Worm (Caenorhabditis elegans): Measurements from ENCODE around the gene srxa-4.

The srxa-4 gene

DNA sequence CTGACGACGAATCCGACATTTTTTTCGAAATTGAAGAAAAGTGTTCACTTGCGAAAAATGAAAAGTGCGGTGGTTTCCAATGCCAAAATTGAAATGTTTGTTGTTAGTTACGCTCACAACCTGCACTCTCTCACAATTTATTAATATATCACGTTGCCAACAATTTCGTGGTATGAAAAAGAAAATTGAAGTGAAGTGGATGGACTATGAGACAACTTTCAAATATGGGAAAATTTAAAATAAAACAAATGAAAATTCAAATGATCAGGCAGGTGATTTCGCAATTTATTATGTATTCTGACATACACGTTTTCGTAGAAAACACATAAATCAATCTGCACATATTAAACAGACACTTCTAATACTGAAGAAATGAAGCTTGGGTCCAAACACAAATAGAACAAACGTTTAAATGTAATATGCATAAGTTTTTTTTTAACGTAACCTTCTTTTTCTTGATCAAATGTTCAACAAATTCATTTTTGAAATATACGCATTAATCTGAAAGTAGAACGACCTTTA, 34.1 kb upstream of the srxa-4 start, which contains the start of gene srp-6:
Gene srp-6, minus strand, starts transcription at position 51 of the 522 bp plus-strand sequence.
- TF ChIP-seq K11D2.4 (GFP tag; IDR thresholded peaks at IDR 0.05) (no peak), ceh-27 (GFP tag; optimal IDR thresholded peaks at IDR 0.05) (no peak), hmg-1.2 (GFP tag; IDR thresholded peaks at IDR 0.05) (no peak), dpl-1 (GFP tag; optimal IDR thresholded peaks at IDR 0.05) (no peak), lin-40 (tag; optimal IDR thresholded peaks at IDR 0.05) (no peak), cebp-1 (GFP tag; IDR thresholded peaks at IDR 0.05) (no peak), cebp-1 (tag; optimal IDR thresholded peaks at IDR 0.05) (no peak), nfya-2 (GFP tag; IDR thresholded peaks at IDR 0.05) (no peak), Y79H2A.3 (GFP tag; conservative IDR thresholded peaks at IDR 0.05) (no peak), ceh-58 (GFP tag; IDR thresholded peaks at IDR 0.05) (no peak), mcd-1 (GFP tag; IDR thresholded peaks at IDR 0.05) (no peak), bed-2 (GFP tag; IDR thresholded peaks at IDR 0.05) (no peak), F57A8.1 (GFP tag; optimal IDR thresholded peaks at IDR 0.05) (no peak), F57C9.4 (tag; optimal IDR thresholded peaks at IDR 0.05) (no peak), aptf-3 (GFP tag; IDR thresholded peaks at IDR 0.05) (no peak), mel-28 (tag; optimal IDR thresholded peaks at IDR 0.05; ENCODE audit: borderline replicate concordance) (no peak), ztf-25 (GFP tag; IDR thresholded peaks at IDR 0.05) (no peak), F10E7.11 (tag; optimal IDR thresholded peaks at IDR 0.05) (no peak), lir-1 (GFP tag; conservative IDR thresholded peaks at IDR 0.05) (no peak)

DNA sequence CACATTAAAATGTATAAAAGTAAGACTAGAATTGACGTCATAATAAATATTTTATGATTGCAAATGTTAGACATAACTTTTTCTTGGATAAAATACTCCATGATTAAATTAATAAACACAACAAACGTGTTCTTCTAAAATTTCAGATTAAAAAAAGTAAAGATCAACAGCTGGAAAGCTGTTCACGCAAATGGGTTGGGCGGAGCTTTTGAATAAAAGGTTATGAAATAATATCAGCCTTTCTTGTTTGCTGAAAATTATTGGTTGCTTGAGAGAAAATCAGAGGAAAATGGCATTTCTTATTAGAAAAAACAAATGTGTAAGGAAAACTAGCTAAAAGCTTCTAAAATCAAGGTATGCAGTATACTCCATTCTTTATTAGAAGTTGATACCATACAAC, 32.5 kb upstream of the srxa-4 start, which contains the start of gene C02H6.3:
Gene C02H6.3, minus strand, starts transcription at position 101 of the 400 bp plus-strand sequence.
- TF ChIP-seq die-1 (tag; optimal IDR thresholded peaks at IDR 0.05) (no peak), nhr-120 (GFP tag; IDR thresholded peaks at IDR 0.05) (no peak), mxl-1 (tag; optimal IDR thresholded peaks at IDR 0.05) (no peak), ztf-6 (GFP tag; IDR thresholded peaks at IDR 0.05) (no peak), somi-1 (GFP tag; optimal IDR thresholded peaks at IDR 0.05) (no peak), lin-54 (GFP tag; optimal IDR thresholded peaks at IDR 0.05) (no peak), Y79H2A.3 (GFP tag; conservative IDR thresholded peaks at IDR 0.05) (no peak), ceh-79 (tag; optimal IDR thresholded peaks at IDR 0.05) (no peak), C06A6.2 (GFP tag; conservative IDR thresholded peaks at IDR 0.05) (no peak), F10E7.11 (tag; optimal IDR thresholded peaks at IDR 0.05) (no peak), ZK185.1 (tag; optimal IDR thresholded peaks at IDR 0.05; ENCODE audit: poor library complexity, severe bottlenecking) (no peak), ztf-22 (GFP tag; optimal IDR thresholded peaks at IDR 0.05) (no peak), B0336.3 (GFP tag; IDR thresholded peaks at IDR 0.05) (no peak), unc-62 (GFP tag; optimal IDR thresholded peaks at IDR 0.05) (no peak), Y67H2A.10 (GFP tag; conservative IDR thresholded peaks at IDR 0.05) (no peak), ceh-58 (GFP tag; IDR thresholded peaks at IDR 0.05) (no peak), K12H6.12 (tag; optimal IDR thresholded peaks at IDR 0.05) (no peak)

DNA sequence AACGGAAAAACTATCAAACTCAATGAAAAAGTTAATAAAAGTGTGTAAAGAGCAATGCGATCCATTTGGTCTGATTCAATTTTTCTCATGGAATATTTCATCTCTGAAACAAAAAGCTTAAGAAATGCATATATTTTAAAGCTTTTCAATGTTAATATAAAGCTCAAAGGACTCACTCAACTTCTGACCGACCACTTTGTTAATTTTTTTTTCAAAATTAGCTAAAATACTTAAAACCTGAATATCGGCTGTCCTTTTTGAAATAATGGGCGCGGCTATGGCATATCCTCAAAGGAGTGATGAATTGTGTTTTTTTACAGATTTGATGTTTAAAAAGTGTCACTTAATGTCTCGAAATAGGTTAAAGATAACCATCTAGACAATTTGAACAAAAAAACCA, 30.5 kb upstream of the srxa-4 start, which contains the start of gene C02H6.1:
Gene C02H6.1, minus strand, starts transcription at position 101 of the 400 bp plus-strand sequence.
- TF ChIP-seq snpc-1.3 (tag; optimal IDR thresholded peaks at IDR 0.05; ENCODE audit: insufficient read depth): no peak
- no peak for TF ChIP-seq unc-62 (GFP tag; optimal IDR thresholded peaks at IDR 0.05)
- TF ChIP-seq rpc-1 (optimal IDR thresholded peaks at IDR 0.05): no peak
- no peak for TF ChIP-seq rpc-1 (tag; optimal IDR thresholded peaks at IDR 0.05)
- no peak for TF ChIP-seq sea-2 (GFP tag; IDR thresholded peaks at IDR 0.05)
- no peak for TF ChIP-seq tbp1 (GFP tag; optimal IDR thresholded peaks at IDR 0.05)
- no peak for TF ChIP-seq F57A8.1 (GFP tag; optimal IDR thresholded peaks at IDR 0.05)
- TF ChIP-seq ztf-28 (GFP tag; IDR thresholded peaks at IDR 0.05): no peak
- no peak for TF ChIP-seq F52B5.7 (tag; optimal IDR thresholded peaks at IDR 0.05)
- TF ChIP-seq chd-7 (tag; optimal IDR thresholded peaks at IDR 0.05): no peak
